Worm (Caenorhabditis elegans): ENCODE data around the gene mksr-1.

ce11 chrX:1089676-1090075, 20.7 kb upstream of the mksr-1 start:
- TF ChIP-seq ama-1 (optimal IDR thresholded peaks at IDR 0.05), result no peak
- no peak for TF ChIP-seq flt-1 (GFP tag; IDR thresholded peaks at IDR 0.05)
- TF ChIP-seq aly-1 (tag; optimal IDR thresholded peaks at IDR 0.05), result no peak
- TF ChIP-seq hnd-1 (tag; optimal IDR thresholded peaks at IDR 0.05), result no peak
- TF ChIP-seq ets-7 (tag; optimal IDR thresholded peaks at IDR 0.05), result no peak
- TF ChIP-seq ceh-36 (tag; optimal IDR thresholded peaks at IDR 0.05), result no peak
- no peak for TF ChIP-seq sea-1 (GFP tag; conservative IDR thresholded peaks at IDR 0.05)
- no peak for TF ChIP-seq pes-1 (GFP tag; IDR thresholded peaks at IDR 0.05)
- no peak for TF ChIP-seq scrt-1 (GFP tag; IDR thresholded peaks at IDR 0.05)
- TF ChIP-seq F13C5.2 (tag; optimal IDR thresholded peaks at IDR 0.05), result no peak
- TF ChIP-seq ceh-13 (GFP tag; optimal IDR thresholded peaks at IDR 0.05), result no peak
- TF ChIP-seq tbx-11 (GFP tag; IDR thresholded peaks at IDR 0.05), result no peak
- TF ChIP-seq tra-4 (tag; optimal IDR thresholded peaks at IDR 0.05), result no peak
